Fruit fly (Drosophila melanogaster) whole organism, adult: ENCODE results near the gene CG15892.

Source experiments
- CG7045 ChIP-seq: fragments of 200-800 bp; sonication (Bioruptor generic); optimal IDR thresholded peaks from 2 replicates; lab custom pipeline; 2017; ENCODE audit warnings: missing biosample characterization, mild to moderate bottlenecking, missing genetic modification characterization
- Clk ChIP-seq: fragments of 200-800 bp; sonication (Bioruptor generic); optimal IDR thresholded peaks from 2 replicates; lab custom pipeline; 2017; ENCODE audit warnings: missing biosample characterization, missing genetic modification characterization
- Crg-1 ChIP-seq: fragments of 200-800 bp; sonication (Bioruptor generic); optimal IDR thresholded peaks from 2 replicates; lab custom pipeline; 2016; ENCODE audit warnings: missing biosample characterization, missing genetic modification characterization
- cic ChIP-seq: fragments of 200-800 bp; sonication (Bioruptor generic); optimal IDR thresholded peaks from 2 replicates; lab custom pipeline; 2017; ENCODE audit warnings: missing biosample characterization, mild to moderate bottlenecking, missing genetic modification characterization, moderate library complexity
- kay ChIP-seq: fragments of 200-800 bp; sonication (Bioruptor generic); peaks from one replicate; lab custom pipeline; 2016; ENCODE audit warnings: missing biosample characterization, missing genetic modification characterization, borderline replicate concordance
- ovo ChIP-seq: fragments of 200-800 bp; sonication (Bioruptor generic); optimal IDR thresholded peaks from 2 replicates; lab custom pipeline; 2016; ENCODE audit warnings: missing biosample characterization, missing genetic modification characterization
- pad ChIP-seq: fragments of 200-800 bp; sonication (Bioruptor generic); optimal IDR thresholded peaks from 3 replicates; lab custom pipeline; 2017; ENCODE audit warnings: missing biosample characterization, missing genetic modification characterization, mild to moderate bottlenecking, moderate library complexity, missing genetic modification reagents
- toe ChIP-seq: fragments of 200-800 bp; sonication (Bioruptor generic); optimal IDR thresholded peaks from 2 replicates; lab custom pipeline; 2016; ENCODE audit warnings: missing biosample characterization, missing genetic modification characterization

- TF ChIP-seq pad (GFP tag; lab: Kevin White, UChicago) (no peak), Clk (GFP tag; lab: Kevin White, UChicago) (no peak), toe (no peak), CG7045 (no peak), kay (GFP tag; lab: Kevin White, UChicago) (no peak), cic (GFP tag; lab: Kevin White, UChicago) (no peak), ovo (no peak), Crg-1 (GFP tag; lab: Kevin White, UChicago) (no peak)
These were observed 49.2 kb upstream of the CG15892 start for dm6 chrX:6343323-6343722.
